Worm (Caenorhabditis elegans): Measurements from ENCODE around the gene del-5.

- TF ChIP-seq fos-1 (tag; optimal IDR thresholded peaks at IDR 0.05) (no peak), fkh-2 (tag; optimal IDR thresholded peaks at IDR 0.05) (no peak), nhr-11 (tag; optimal IDR thresholded peaks at IDR 0.05) (no peak), unc-62 (GFP tag; optimal IDR thresholded peaks at IDR 0.05) (no peak), elt-3 (tag; optimal IDR thresholded peaks at IDR 0.05) (no peak), snpc-4 (tag; optimal IDR thresholded peaks at IDR 0.05) (no peak), ceh-16 (tag; optimal IDR thresholded peaks at IDR 0.05) (no peak), nhr-76 (tag; optimal IDR thresholded peaks at IDR 0.05) (no peak), daf-12 (tag; optimal IDR thresholded peaks at IDR 0.05) (no peak), ztf-11 (tag; optimal IDR thresholded peaks at IDR 0.05) (no peak), nfya-1 (tag; optimal IDR thresholded peaks at IDR 0.05; ENCODE audit: insufficient read depth) (no peak), lsy-12 (tag; optimal IDR thresholded peaks at IDR 0.05) (no peak), nhr-67 (tag; optimal IDR thresholded peaks at IDR 0.05) (no peak)
Measured at ce11 chrX:10970629-10971028, 37.4 kb downstream of the del-5 start, which contains the start of gene K09C8.8.
